Fruit fly (Drosophila melanogaster): Measurements from ENCODE around the gene CG14324.
A peak's percentile ranks its signal among the peaks of the same experiment; 100 is the strongest.

The CG14324 gene

dm6 chr3R:17604198-17604879 is 14.3 kb downstream of the CG14324 start (continued):
- TF ChIP-seq CG6689 (GFP tag; IDR thresholded peaks at IDR 0.05) (peak; percentile 81), ap (GFP tag; IDR thresholded peaks at IDR 0.05) (peak; percentile 46; the same call in 1 of the 2 replicates), fu2 (GFP tag; optimal IDR thresholded peaks at IDR 0.05) (no peak), p53 (GFP tag; optimal IDR thresholded peaks at IDR 0.05) (no peak), Sry-β (GFP tag; optimal IDR thresholded peaks at IDR 0.05) (no peak), CG8944 (GFP tag; optimal IDR thresholded peaks at IDR 0.05) (peak; percentile 29), CG11093 (GFP tag; IDR thresholded peaks at IDR 0.05) (peak; percentile 60; the same call in 2 of the 3 replicates), CG16863 (GFP tag; optimal IDR thresholded peaks at IDR 0.05) (peak; percentile 35), lilli (GFP tag; optimal IDR thresholded peaks at IDR 0.05) (peak; percentile 58), TFAM (GFP tag; optimal IDR thresholded peaks at IDR 0.05) (peak; percentile 19), HLH54F (GFP tag; optimal IDR thresholded peaks at IDR 0.05) (no peak), Antp (GFP tag; optimal IDR thresholded peaks at IDR 0.05) (no peak), CG10431 (GFP tag; optimal IDR thresholded peaks at IDR 0.05) (peak; percentile 66), B-H2 (GFP tag; optimal IDR thresholded peaks at IDR 0.05) (peak; percentile 9), NfI (GFP tag; optimal IDR thresholded peaks at IDR 0.05) (peak; percentile 82), sd (tag; optimal IDR thresholded peaks at IDR 0.05) (no peak), CG18619 (GFP tag; optimal IDR thresholded peaks at IDR 0.05) (peak; percentile 88), chif (GFP tag; optimal IDR thresholded peaks at IDR 0.05) (peak; percentile 12 to 56), tap (tag; optimal IDR thresholded peaks at IDR 0.05) (peak; percentile 76), Meics (GFP tag; optimal IDR thresholded peaks at IDR 0.05) (peak; percentile 90), Pdp1 (GFP tag; optimal IDR thresholded peaks at IDR 0.05) (peak; percentile 50 to 93), unpg (GFP tag; optimal IDR thresholded peaks at IDR 0.05) (peak; percentile 71), Sry-δ (GFP tag; optimal IDR thresholded peaks at IDR 0.05) (no peak), CG8359 (GFP tag; optimal IDR thresholded peaks at IDR 0.05; ENCODE audit: borderline replicate concordance) (peak; percentile 77), CG17359 (tag; optimal IDR thresholded peaks at IDR 0.05) (peak; percentile 79), tll (GFP tag; optimal IDR thresholded peaks at IDR 0.05) (no peak), Fer2 (tag; optimal IDR thresholded peaks at IDR 0.05) (peak; percentile 35), cas (GFP tag; IDR thresholded peaks at IDR 0.05) (no peak), Dek (tag; optimal IDR thresholded peaks at IDR 0.05) (peak; percentile 69), lov (optimal IDR thresholded peaks at IDR 0.05) (no peak), lov (GFP tag; IDR thresholded peaks at IDR 0.05) (no peak), hbn (GFP tag; IDR thresholded peaks at IDR 0.05; ENCODE audit: partially characterized antibody) (no peak), CG15601 (tag; optimal IDR thresholded peaks at IDR 0.05) (peak; percentile 82), CG7839 (tag; optimal IDR thresholded peaks at IDR 0.05) (peak; percentile 90), z (GFP tag; IDR thresholded peaks at IDR 0.05) (no peak), org-1 (GFP tag; optimal IDR thresholded peaks at IDR 0.05) (peak; percentile 79), hb (GFP tag; IDR thresholded peaks at IDR 0.05; ENCODE audit: partially characterized antibody) (no peak), Bdp1 (GFP tag; optimal IDR thresholded peaks at IDR 0.05) (peak; percentile 33), nerfin-1 (tag; optimal IDR thresholded peaks at IDR 0.05) (peak; percentile 47), rib (GFP tag; IDR thresholded peaks at IDR 0.05) (no peak), CG2712 (tag; optimal IDR thresholded peaks at IDR 0.05) (peak; percentile 93), CG4328 (GFP tag; optimal IDR thresholded peaks at IDR 0.05) (peak; percentile 51), CG13296 (GFP tag; optimal IDR thresholded peaks at IDR 0.05) (peak; percentile 87), Dad (GFP tag; optimal IDR thresholded peaks at IDR 0.05) (no peak), zen2 (GFP tag; IDR thresholded peaks at IDR 0.05; ENCODE audit: partially characterized antibody) (no peak), Nf-YC (tag; optimal IDR thresholded peaks at IDR 0.05) (peak; percentile 46), CG16815 (GFP tag; optimal IDR thresholded peaks at IDR 0.05) (peak; percentile 85), BtbVII (GFP tag; optimal IDR thresholded peaks at IDR 0.05) (peak; percentile 84), CG16813 (GFP tag; IDR thresholded peaks at IDR 0.05; ENCODE audit: partially characterized antibody) (0 out of 3 replicates have a peak, but pooled peaks have one; percentile 16)

Data from whole organism, embryonic.